Worm (Caenorhabditis elegans) whole organism, L3 larva: ENCODE data around the gene mks-5.

Experiments used
- R02D3.7 ChIP-seq: fragments of 150-350 bp; optimal IDR thresholded peaks from 2 replicates; lab custom pipeline; 2014; ENCODE audit warnings: missing biosample characterization, missing genetic modification characterization
- ZK546.5 ChIP-seq: sonication (generic microtip); optimal IDR thresholded peaks from 2 replicates; lab custom pipeline; 2017; ENCODE audit warnings: missing biosample characterization, missing genetic modification characterization
- aly-2 ChIP-seq: fragments of 150-350 bp; optimal IDR thresholded peaks from 2 replicates; lab custom pipeline; 2014; ENCODE audit warnings: missing biosample characterization, missing genetic modification characterization
- ama-1 ChIP-seq: fragments of 150-350 bp; optimal IDR thresholded peaks from 2 replicates; lab custom pipeline; 2018
- ceh-28 ChIP-seq: fragments of 150-350 bp; optimal IDR thresholded peaks from 2 replicates; lab custom pipeline; 2014; ENCODE audit warnings: missing biosample characterization, missing genetic modification reagents, missing genetic modification characterization
- ceh-82 ChIP-seq: fragments of 150-350 bp; optimal IDR thresholded peaks from 2 replicates; lab custom pipeline; 2014; ENCODE audit warnings: missing biosample characterization, missing genetic modification characterization
- daf-12 ChIP-seq: fragments of 150-350 bp; optimal IDR thresholded peaks from 2 replicates; lab custom pipeline; 2014; ENCODE audit warnings: missing biosample characterization, missing genetic modification reagents, missing genetic modification characterization
- egl-27 ChIP-seq: sonication (generic microtip); optimal IDR thresholded peaks from 4 replicates; lab custom pipeline; 2017; ENCODE audit warnings: missing biosample characterization, missing genetic modification reagents, missing genetic modification characterization
- eor-1 ChIP-seq, 2 experiments: fragments of 150-350 bp; optimal IDR thresholded peaks; 2 replicates each; lab custom pipeline; 2014 to 2018; ENCODE audit warnings: missing biosample characterization in 2 of 2, missing genetic modification characterization in 2 of 2
- fkh-10 ChIP-seq: sonication (generic microtip); optimal IDR thresholded peaks from 2 replicates; lab custom pipeline; 2017; ENCODE audit warnings: missing biosample characterization, missing genetic modification reagents, missing genetic modification characterization
- fkh-2 ChIP-seq: fragments of 150-350 bp; optimal IDR thresholded peaks from 2 replicates; lab custom pipeline; 2014; ENCODE audit warnings: missing biosample characterization, missing genetic modification reagents, missing genetic modification characterization
- hmg-11 ChIP-seq: sonication (generic microtip); optimal IDR thresholded peaks from 2 replicates; lab custom pipeline; 2016; ENCODE audit warnings: missing genetic modification characterization, missing compliant biosample characterization
- jun-1 ChIP-seq: fragments of 150-350 bp; optimal IDR thresholded peaks from 2 replicates; lab custom pipeline; 2014; ENCODE audit warnings: missing biosample characterization, missing genetic modification reagents, missing genetic modification characterization
- lin-39 ChIP-seq: fragments of 150-350 bp; optimal IDR thresholded peaks from 2 replicates; lab custom pipeline; 2018; ENCODE audit warnings: missing biosample characterization, missing genetic modification reagents, missing genetic modification characterization
- lsy-12 ChIP-seq: sonication (generic microtip); optimal IDR thresholded peaks from 2 replicates; lab custom pipeline; 2016; ENCODE audit warnings: mild to moderate bottlenecking, missing genetic modification characterization, missing compliant biosample characterization
- mdl-1 ChIP-seq: fragments of 150-350 bp; optimal IDR thresholded peaks from 2 replicates; lab custom pipeline; 2014; ENCODE audit warnings: missing biosample characterization, missing genetic modification characterization
- mml-1 ChIP-seq: fragments of 150-350 bp; sonication (generic microtip); optimal IDR thresholded peaks from 3 replicates; lab custom pipeline; 2014; ENCODE audit warnings: missing biosample characterization, missing genetic modification characterization
- nhr-12 ChIP-seq: fragments of 150-350 bp; optimal IDR thresholded peaks from 2 replicates; lab custom pipeline; 2014; ENCODE audit warnings: missing biosample characterization, missing genetic modification characterization
- nhr-23 ChIP-seq: fragments of 150-350 bp; optimal IDR thresholded peaks from 2 replicates; lab custom pipeline; 2014; ENCODE audit warnings: missing biosample characterization, missing genetic modification reagents, missing genetic modification characterization
- nhr-25 ChIP-seq: sonication (generic microtip); optimal IDR thresholded peaks from 2 replicates; lab custom pipeline; 2017; ENCODE audit warnings: missing biosample characterization, missing genetic modification characterization
- nhr-28 ChIP-seq: fragments of 150-350 bp; optimal IDR thresholded peaks from 2 replicates; lab custom pipeline; 2014; ENCODE audit warnings: missing biosample characterization, missing genetic modification characterization
- nhr-67 ChIP-seq: fragments of 150-350 bp; optimal IDR thresholded peaks from 2 replicates; lab custom pipeline; 2014; ENCODE audit warnings: missing biosample characterization, missing genetic modification characterization
- nhr-77 ChIP-seq: fragments of 150-350 bp; optimal IDR thresholded peaks from 2 replicates; lab custom pipeline; 2014; ENCODE audit warnings: missing biosample characterization, missing genetic modification characterization
- skn-1 ChIP-seq: fragments of 150-350 bp; optimal IDR thresholded peaks from 2 replicates; lab custom pipeline; 2014; ENCODE audit warnings: missing biosample characterization, missing genetic modification characterization
- tbx-2 ChIP-seq: sonication (generic microtip); optimal IDR thresholded peaks from 2 replicates; lab custom pipeline; 2016; ENCODE audit warnings: mild to moderate bottlenecking, missing genetic modification characterization, missing compliant biosample characterization
- unc-62 ChIP-seq: fragments of 150-350 bp; sonication (generic microtip); optimal IDR thresholded peaks from 4 replicates; lab custom pipeline; 2014; ENCODE audit warnings: missing biosample characterization, missing genetic modification reagents, missing genetic modification characterization
- zag-1 ChIP-seq: fragments of 150-350 bp; optimal IDR thresholded peaks from 2 replicates; lab custom pipeline; 2014; ENCODE audit warnings: missing biosample characterization, missing genetic modification characterization
- ztf-4 ChIP-seq: fragments of 150-350 bp; optimal IDR thresholded peaks from 2 replicates; lab custom pipeline; 2014; ENCODE audit warnings: missing biosample characterization, missing genetic modification characterization

Gene mks-5

DNA sequence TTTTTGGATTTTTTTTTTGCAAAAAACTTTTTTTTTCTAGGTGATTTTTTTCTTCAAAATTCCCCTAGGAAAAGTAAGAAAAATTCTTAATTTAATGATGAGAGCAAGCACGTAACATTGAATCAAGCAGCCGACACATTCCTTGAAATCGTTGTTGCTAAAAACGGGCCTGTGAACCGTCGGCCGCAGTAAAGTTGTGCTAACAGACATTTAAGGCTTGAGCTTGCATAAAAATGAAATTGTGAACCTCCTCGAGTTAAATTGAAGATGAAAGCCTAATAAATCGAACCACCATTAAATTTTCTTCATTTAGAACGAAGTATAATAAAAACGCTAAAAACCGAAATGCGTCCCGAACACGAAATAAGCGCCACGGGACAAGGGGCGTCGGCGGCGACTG is 47.9 kb downstream of the mks-5 start:
- TF ChIP-seq mdl-1 (tag; lab: Kevin White, UChicago): no peak
- no peak for TF ChIP-seq daf-12 (tag; lab: Kevin White, UChicago)
- no peak for TF ChIP-seq nhr-23
- no peak for TF ChIP-seq fkh-2 (tag; lab: Kevin White, UChicago)
- no peak for TF ChIP-seq egl-27
- TF ChIP-seq lin-39: no peak
- no peak for TF ChIP-seq lsy-12 (tag; lab: Kevin White, UChicago)
- no peak for TF ChIP-seq nhr-25 (tag; lab: Kevin White, UChicago)
- TF ChIP-seq jun-1 (tag; lab: Kevin White, UChicago): no peak
- no peak for TF ChIP-seq skn-1
- TF ChIP-seq aly-2 (tag; lab: Kevin White, UChicago): no peak
- no peak for TF ChIP-seq unc-62 (GFP tag; lab: Kevin White, UChicago)
- no peak for TF ChIP-seq R02D3.7 (tag; lab: Kevin White, UChicago)
- TF ChIP-seq ztf-4 (tag; lab: Kevin White, UChicago): no peak
- no peak for TF ChIP-seq zag-1
- no peak for TF ChIP-seq ZK546.5

DNA sequence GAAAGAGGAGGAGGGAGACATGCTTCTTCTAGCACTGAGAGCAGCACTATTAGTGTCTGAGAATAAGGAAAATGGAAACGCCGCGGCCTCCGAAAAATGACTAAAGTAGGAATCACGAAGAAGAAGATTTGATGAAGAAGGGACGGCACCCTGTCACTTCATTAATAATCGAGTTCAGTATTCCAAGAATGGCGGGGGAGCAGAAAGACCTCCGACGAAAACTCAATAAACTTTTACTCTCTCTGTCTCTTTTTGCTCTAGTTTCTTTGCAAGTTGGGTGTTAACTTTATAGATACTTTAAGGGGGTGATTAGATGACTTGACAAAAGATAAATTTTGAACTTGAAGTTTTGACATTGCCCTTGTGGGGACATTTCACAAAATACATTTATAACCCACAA is 49.3 kb downstream of the mks-5 start:
- no peak for TF ChIP-seq nhr-77 (tag; lab: Kevin White, UChicago)
- peak; percentile 79 for TF ChIP-seq fkh-10
- no peak for TF ChIP-seq nhr-28 (tag; lab: Kevin White, UChicago)
- no peak for TF ChIP-seq unc-62 (GFP tag; lab: Kevin White, UChicago)
- no peak for TF ChIP-seq nhr-25 (tag; lab: Kevin White, UChicago)
- no peak for TF ChIP-seq tbx-2 (tag; lab: Kevin White, UChicago)

DNA sequence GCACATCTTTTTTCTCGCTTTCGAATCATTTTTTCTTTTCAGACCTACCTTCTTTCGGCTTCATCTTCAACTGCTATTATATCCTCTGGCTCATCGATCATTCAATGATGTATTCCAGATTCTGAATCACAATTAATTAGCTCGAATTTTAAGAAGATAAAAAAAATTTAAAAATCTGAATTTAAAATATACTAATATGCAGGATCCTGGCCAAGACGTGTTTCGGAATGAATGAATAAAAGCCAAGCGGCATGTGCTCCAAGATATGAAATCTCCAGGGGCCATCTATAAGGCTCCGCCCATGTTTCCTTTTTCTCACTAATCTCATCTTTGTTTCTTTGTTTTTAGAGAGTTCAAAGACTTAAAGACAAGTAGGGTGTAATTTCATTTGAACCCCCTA is 58.0 kb downstream of the mks-5 start, which contains the start of gene mpz-1:
mpz-1 (minus strand) TSS at position 101 of the 400 bp plus-strand sequence.
- no peak for TF ChIP-seq ama-1
- TF ChIP-seq nhr-12 (tag; lab: Kevin White, UChicago): no peak
- no peak for TF ChIP-seq hmg-11 (tag; lab: Kevin White, UChicago)
- no peak for TF ChIP-seq fkh-10
- TF ChIP-seq ZK546.5: no peak
- no peak for TF ChIP-seq ceh-82 (tag; lab: Kevin White, UChicago)
- TF ChIP-seq mdl-1 (tag; lab: Kevin White, UChicago): no peak
- no peak for TF ChIP-seq mml-1 (tag; lab: Kevin White, UChicago)
- TF ChIP-seq eor-1 (tag; optimal IDR thresholded peaks at IDR 0.05; lab: Kevin White, UChicago): no peak
- no peak for TF ChIP-seq aly-2 (tag; lab: Kevin White, UChicago)
- TF ChIP-seq fkh-2 (tag; lab: Kevin White, UChicago): no peak
- no peak for TF ChIP-seq ceh-28
- TF ChIP-seq nhr-67 (tag; lab: Kevin White, UChicago): no peak
